Worm (Caenorhabditis elegans): ENCODE data around the gene F41C3.2.

The F41C3.2 gene

ce11 chrII:4749581-4749980 lies at the start of gene F41C3.2:
TSS of gene F41C3.2 (plus strand) at chrII:4749968.
- no peak for TF ChIP-seq him-1 (tag; optimal IDR thresholded peaks at IDR 0.05)
- no peak for TF ChIP-seq W03F9.2 (tag; optimal IDR thresholded peaks at IDR 0.05)
- TF ChIP-seq dao-5 (tag; optimal IDR thresholded peaks at IDR 0.05): no peak

ce11 chrII:4701482-4702119 lies 48.2 kb upstream of the F41C3.2 start, which contains the start of gene unc-85:
TSS of gene unc-85 (plus strand) at chrII:4702069.
- TF ChIP-seq W03F9.2 (tag; optimal IDR thresholded peaks at IDR 0.05) (peak; percentile 8), him-1 (tag; optimal IDR thresholded peaks at IDR 0.05) (peak; percentile 34)

- TF ChIP-seq dao-5 (tag; optimal IDR thresholded peaks at IDR 0.05) (no peak), him-1 (tag; optimal IDR thresholded peaks at IDR 0.05) (no peak), W03F9.2 (tag; optimal IDR thresholded peaks at IDR 0.05) (no peak)
Observed at ce11 chrII:4703011-4703410, 46.8 kb upstream of the F41C3.2 start.

- TF ChIP-seq dao-5 (tag; optimal IDR thresholded peaks at IDR 0.05) (no peak), W03F9.2 (tag; optimal IDR thresholded peaks at IDR 0.05) (peak; percentile 88)
Observed at ce11 chrII:4706359-4706871, 43.4 kb upstream of the F41C3.2 start, which contains the start of the genes F10G7.9 and tsn-1. TSS of gene F10G7.9 (minus strand) at chrII:4706485. TSS of gene tsn-1 (plus strand) at chrII:4706821.

- TF ChIP-seq W03F9.2 (tag; optimal IDR thresholded peaks at IDR 0.05): no peak
- TF ChIP-seq him-1 (tag; optimal IDR thresholded peaks at IDR 0.05): no peak
- no peak for TF ChIP-seq dao-5 (tag; optimal IDR thresholded peaks at IDR 0.05)
Observed at ce11 chrII:4710120-4710519, 39.6 kb upstream of the F41C3.2 start, which contains the start of gene tag-151. TSS of gene tag-151 (plus strand) at chrII:4710277.

ce11 chrII:4710813-4711212 lies 39.0 kb upstream of the F41C3.2 start:
- no peak for TF ChIP-seq dao-5 (tag; optimal IDR thresholded peaks at IDR 0.05)
- TF ChIP-seq him-1 (tag; optimal IDR thresholded peaks at IDR 0.05): no peak
- TF ChIP-seq W03F9.2 (tag; optimal IDR thresholded peaks at IDR 0.05): no peak

- no peak for TF ChIP-seq dao-5 (tag; optimal IDR thresholded peaks at IDR 0.05)
Observed at ce11 chrII:4715676-4716075, 34.1 kb upstream of the F41C3.2 start, which contains the start of gene F41C3.8. TSS of gene F41C3.8 (plus strand) at chrII:4716046.

- no peak for TF ChIP-seq him-1 (tag; optimal IDR thresholded peaks at IDR 0.05)
- TF ChIP-seq W03F9.2 (tag; optimal IDR thresholded peaks at IDR 0.05): peak; percentile 54
- no peak for TF ChIP-seq dao-5 (tag; optimal IDR thresholded peaks at IDR 0.05)
Observed at ce11 chrII:4726120-4726519, 23.6 kb upstream of the F41C3.2 start, which contains the start of gene F10G7.10. TSS of gene F10G7.10 (minus strand) at chrII:4726264.

ce11 chrII:4726750-4727384 lies 22.9 kb upstream of the F41C3.2 start:
- TF ChIP-seq him-1 (tag; optimal IDR thresholded peaks at IDR 0.05) (no peak), W03F9.2 (tag; optimal IDR thresholded peaks at IDR 0.05) (no peak), dao-5 (tag; optimal IDR thresholded peaks at IDR 0.05) (no peak)

- no peak for TF ChIP-seq him-1 (tag; optimal IDR thresholded peaks at IDR 0.05)
Observed at ce11 chrII:4727769-4728168, 22.0 kb upstream of the F41C3.2 start, which contains the start of gene ttr-41. TSS of gene ttr-41 (minus strand) at chrII:4727869.

ce11 chrII:4728687-4729086 lies 21.1 kb upstream of the F41C3.2 start:
- TF ChIP-seq dao-5 (tag; optimal IDR thresholded peaks at IDR 0.05): no peak
- TF ChIP-seq him-1 (tag; optimal IDR thresholded peaks at IDR 0.05): no peak
- TF ChIP-seq W03F9.2 (tag; optimal IDR thresholded peaks at IDR 0.05): peak; percentile 29

ce11 chrII:4729733-4730132 lies 20.0 kb upstream of the F41C3.2 start, which contains the start of gene F41C3.7:
TSS of gene F41C3.7 (plus strand) at chrII:4730033.
- TF ChIP-seq dao-5 (tag; optimal IDR thresholded peaks at IDR 0.05): no peak
- no peak for TF ChIP-seq W03F9.2 (tag; optimal IDR thresholded peaks at IDR 0.05)
- no peak for TF ChIP-seq him-1 (tag; optimal IDR thresholded peaks at IDR 0.05)

ce11 chrII:4733848-4734247 lies 15.9 kb upstream of the F41C3.2 start, which contains the start of gene F41C3.11:
TSS of gene F41C3.11 (minus strand) at chrII:4733948.
- TF ChIP-seq W03F9.2 (tag; optimal IDR thresholded peaks at IDR 0.05): no peak
- TF ChIP-seq him-1 (tag; optimal IDR thresholded peaks at IDR 0.05): no peak
- no peak for TF ChIP-seq dao-5 (tag; optimal IDR thresholded peaks at IDR 0.05)

ce11 chrII:4734477-4734876 lies 15.3 kb upstream of the F41C3.2 start:
- no peak for TF ChIP-seq W03F9.2 (tag; optimal IDR thresholded peaks at IDR 0.05)
- TF ChIP-seq dao-5 (tag; optimal IDR thresholded peaks at IDR 0.05): no peak
- TF ChIP-seq him-1 (tag; optimal IDR thresholded peaks at IDR 0.05): no peak
